Worm (Caenorhabditis elegans): ENCODE measurements around the gene W08A12.2.

W08A12.2 gene

ce11 chrV:3644193-3644693, 41.4 kb downstream of the W08A12.2 start, which contains the start of gene F59B1.8 (continued):
- no peak for TF ChIP-seq ces-1 (GFP tag; optimal IDR thresholded peaks at IDR 0.05)
- TF ChIP-seq pqm-1 (tag; optimal IDR thresholded peaks at IDR 0.05) = no peak
- TF ChIP-seq egl-13 (tag; optimal IDR thresholded peaks at IDR 0.05) = no peak
- no peak for TF ChIP-seq sup-37 (GFP tag; optimal IDR thresholded peaks at IDR 0.05)
- no peak for TF ChIP-seq aly-2 (tag; optimal IDR thresholded peaks at IDR 0.05)
- TF ChIP-seq pax-3 (tag; optimal IDR thresholded peaks at IDR 0.05) = no peak
- no peak for TF ChIP-seq aha-1 (tag; optimal IDR thresholded peaks at IDR 0.05)
- TF ChIP-seq mep-1 (tag; optimal IDR thresholded peaks at IDR 0.05) = no peak
- no peak for TF ChIP-seq C16A3.4 (tag; optimal IDR thresholded peaks at IDR 0.05)
- TF ChIP-seq ztf-4 (tag; optimal IDR thresholded peaks at IDR 0.05) = no peak
- no peak for TF ChIP-seq hlh-17 (GFP tag; optimal IDR thresholded peaks at IDR 0.05; ENCODE audit: borderline replicate concordance)
- TF ChIP-seq rnt-1 (tag; optimal IDR thresholded peaks at IDR 0.05) = no peak
- peak; percentile 18 for TF ChIP-seq jun-1 (tag; optimal IDR thresholded peaks at IDR 0.05)
- no peak for TF ChIP-seq fkh-8 (tag; optimal IDR thresholded peaks at IDR 0.05)
- TF ChIP-seq C04F5.9 (tag; optimal IDR thresholded peaks at IDR 0.05) = no peak
- TF ChIP-seq pag-3 (tag; optimal IDR thresholded peaks at IDR 0.05; ENCODE audit: borderline replicate concordance, insufficient read depth) = no peak
- no peak for TF ChIP-seq lin-39 (tag; optimal IDR thresholded peaks at IDR 0.05)
- TF ChIP-seq lin-13 (GFP tag; optimal IDR thresholded peaks at IDR 0.05) = no peak
- TF ChIP-seq efl-1 (optimal IDR thresholded peaks at IDR 0.05) = peak in 1 of 2 experiments; percentile 14
- peak; percentile 0 to 74 for TF ChIP-seq efl-1 (GFP tag; optimal IDR thresholded peaks at IDR 0.05 in 1 of 2)
- TF ChIP-seq swsn-7 (tag; optimal IDR thresholded peaks at IDR 0.05) = peak; percentile 27
- no peak for TF ChIP-seq ceh-88 (GFP tag; IDR thresholded peaks at IDR 0.05)
- TF ChIP-seq ets-5 (GFP tag; IDR thresholded peaks at IDR 0.05) = no peak
- no peak for TF ChIP-seq alr-1 (tag; optimal IDR thresholded peaks at IDR 0.05; ENCODE audit: borderline replicate concordance)
- peak; percentile 72 for TF ChIP-seq elt-2 (tag; optimal IDR thresholded peaks at IDR 0.05)
- TF ChIP-seq Y116A8C.19 (tag; optimal IDR thresholded peaks at IDR 0.05; ENCODE audit: borderline replicate concordance) = no peak
- TF ChIP-seq sptf-1 (tag; optimal IDR thresholded peaks at IDR 0.05) = no peak
- TF ChIP-seq nhr-19 (GFP tag; conservative IDR thresholded peaks at IDR 0.05) = peak; percentile 53
- TF ChIP-seq unc-130 (tag; optimal IDR thresholded peaks at IDR 0.05) = no peak
- no peak for TF ChIP-seq zag-1 (tag; optimal IDR thresholded peaks at IDR 0.05)
- no peak for TF ChIP-seq elt-3 (tag; optimal IDR thresholded peaks at IDR 0.05)
- peak; percentile 86 for TF ChIP-seq nhr-20 (tag; optimal IDR thresholded peaks at IDR 0.05)
- peak; percentile 15 for TF ChIP-seq skn-1 (tag; optimal IDR thresholded peaks at IDR 0.05)
- TF ChIP-seq dsc-1 (tag; optimal IDR thresholded peaks at IDR 0.05) = no peak
- TF ChIP-seq xbp-1 (tag; optimal IDR thresholded peaks at IDR 0.05) = peak; percentile 12
- no peak for TF ChIP-seq grh-1 (GFP tag; IDR thresholded peaks at IDR 0.05)
- TF ChIP-seq unc-86 (tag; optimal IDR thresholded peaks at IDR 0.05) = no peak
- no peak for TF ChIP-seq lin-15B (tag; optimal IDR thresholded peaks at IDR 0.05)
- TF ChIP-seq lir-3 (tag; optimal IDR thresholded peaks at IDR 0.05; ENCODE audit: poor library complexity) = no peak
- no peak for TF ChIP-seq mab-9 (GFP tag; IDR thresholded peaks at IDR 0.05)
- TF ChIP-seq fkh-10 (GFP tag; optimal IDR thresholded peaks at IDR 0.05) = no peak
- no peak for TF ChIP-seq fkh-4 (tag; optimal IDR thresholded peaks at IDR 0.05; ENCODE audit: borderline replicate concordance)
- TF ChIP-seq zip-4 (GFP tag; optimal IDR thresholded peaks at IDR 0.05) = no peak
- peak; percentile 82 for TF ChIP-seq nhr-85 (tag)
- TF ChIP-seq blmp-1 (tag; optimal IDR thresholded peaks at IDR 0.05) = peak; percentile 24
- peak in 1 of 2 experiments; percentile 3 for TF ChIP-seq egl-27 (tag; optimal IDR thresholded peaks at IDR 0.05)
- TF ChIP-seq lin-35 (GFP tag; optimal IDR thresholded peaks at IDR 0.05) = peak in 1 of 2 experiments; percentile 71
- peak; percentile 69 for TF ChIP-seq nhr-71 (tag; optimal IDR thresholded peaks at IDR 0.05)
- no peak for TF ChIP-seq nhr-76 (tag; optimal IDR thresholded peaks at IDR 0.05)
- TF ChIP-seq mdl-1 (tag; optimal IDR thresholded peaks at IDR 0.05) = peak in 1 of 2 experiments; percentile 29
- no peak for TF ChIP-seq unc-62 (GFP tag; optimal IDR thresholded peaks at IDR 0.05)
- no peak for TF ChIP-seq ama-1 (optimal IDR thresholded peaks at IDR 0.05)
- no peak for TF ChIP-seq unc-98 (GFP tag; IDR thresholded peaks at IDR 0.05)

Measured in whole organism, L1 larva.